Fruit fly (Drosophila melanogaster): Measurements from ENCODE around the gene Reps.

- TF ChIP-seq N (GFP tag; optimal IDR thresholded peaks at IDR 0.05) (no peak), h (GFP tag; optimal IDR thresholded peaks at IDR 0.05) (no peak), OdsH (GFP tag; optimal IDR thresholded peaks at IDR 0.05) (peak; percentile 79), fru (GFP tag; optimal IDR thresholded peaks at IDR 0.05) (no peak), psq (GFP tag; optimal IDR thresholded peaks at IDR 0.05) (peak; percentile 73)
Observed at dm6 chr2L:11123499-11123898, 17.1 kb upstream of the Reps start, which contains the start of the genes Csl4 and Nup160.

All from whole organism, wandering third instar larva.